Worm (Caenorhabditis elegans) whole organism, mixed stage, embryonic: ENCODE measurements around the gene F54F12.2.

ENCODE experiments used
- blmp-1 ChIP-seq: fragments of 150-350 bp; optimal IDR thresholded peaks from 2 replicates; lab custom pipeline; 2014; ENCODE audit warnings: missing biosample characterization, missing genetic modification characterization
- ces-1 ChIP-seq: fragments of 150-350 bp; optimal IDR thresholded peaks from 2 replicates; lab custom pipeline; 2014; ENCODE audit warnings: missing biosample characterization, missing genetic modification reagents, missing genetic modification characterization
- cnd-1 ChIP-seq: fragments of 200-800 bp; sonication (Bioruptor generic); optimal IDR thresholded peaks from 2 replicates; lab custom pipeline; 2018; ENCODE audit warnings: mild to moderate bottlenecking, missing genetic modification characterization, missing compliant biosample characterization
- elt-1 ChIP-seq: sonication (generic microtip); optimal IDR thresholded peaks from 2 replicates; lab custom pipeline; 2017; ENCODE audit warnings: missing genetic modification characterization, mild to moderate bottlenecking, missing compliant biosample characterization, antibody characterized with exemption, moderate library complexity, borderline replicate concordance; ENCODE audit not compliant: insufficient read depth
- flh-1 ChIP-seq: fragments of 200-800 bp; sonication (Bioruptor generic); optimal IDR thresholded peaks from 2 replicates; lab custom pipeline; 2018; ENCODE audit warnings: mild to moderate bottlenecking, missing genetic modification characterization, moderate library complexity, missing compliant biosample characterization
- ham-2 ChIP-seq: fragments of 200-800 bp; sonication (Bioruptor generic); optimal IDR thresholded peaks from 2 replicates; lab custom pipeline; 2018; ENCODE audit warnings: mild to moderate bottlenecking, missing genetic modification characterization, missing compliant biosample characterization
- lin-13 ChIP-seq: fragments of 150-350 bp; optimal IDR thresholded peaks from 2 replicates; lab custom pipeline; 2014; ENCODE audit warnings: missing biosample characterization, missing genetic modification characterization
- lin-32 ChIP-seq: fragments of 200-800 bp; sonication (Bioruptor generic); optimal IDR thresholded peaks from 2 replicates; lab custom pipeline; 2018; ENCODE audit warnings: mild to moderate bottlenecking, missing genetic modification characterization, missing compliant biosample characterization
- nhr-28 ChIP-seq: fragments of 150-350 bp; optimal IDR thresholded peaks from 2 replicates; lab custom pipeline; 2014; ENCODE audit warnings: missing biosample characterization, missing genetic modification characterization
- nhr-76 ChIP-seq: sonication (generic microtip); optimal IDR thresholded peaks from 2 replicates; lab custom pipeline; 2017; ENCODE audit warnings: missing biosample characterization, missing genetic modification characterization
- snpc-4 ChIP-seq: fragments of 150-350 bp; optimal IDR thresholded peaks from 2 replicates; lab custom pipeline; 2014; ENCODE audit warnings: missing biosample characterization, missing genetic modification characterization
- sptf-1 ChIP-seq: sonication (generic microtip); optimal IDR thresholded peaks from 2 replicates; lab custom pipeline; 2017; ENCODE audit warnings: mild to moderate bottlenecking, missing genetic modification characterization, moderate library complexity, missing compliant biosample characterization
- tbx-8 ChIP-seq: fragments of 200-800 bp; sonication (Bioruptor generic); optimal IDR thresholded peaks from 2 replicates; lab custom pipeline; 2018; ENCODE audit warnings: mild to moderate bottlenecking, missing genetic modification characterization, moderate library complexity, missing compliant biosample characterization
- unc-62 ChIP-seq: fragments of 150-350 bp; optimal IDR thresholded peaks from 2 replicates; lab custom pipeline; 2014; ENCODE audit warnings: missing biosample characterization, missing genetic modification reagents, missing genetic modification characterization

DNA sequence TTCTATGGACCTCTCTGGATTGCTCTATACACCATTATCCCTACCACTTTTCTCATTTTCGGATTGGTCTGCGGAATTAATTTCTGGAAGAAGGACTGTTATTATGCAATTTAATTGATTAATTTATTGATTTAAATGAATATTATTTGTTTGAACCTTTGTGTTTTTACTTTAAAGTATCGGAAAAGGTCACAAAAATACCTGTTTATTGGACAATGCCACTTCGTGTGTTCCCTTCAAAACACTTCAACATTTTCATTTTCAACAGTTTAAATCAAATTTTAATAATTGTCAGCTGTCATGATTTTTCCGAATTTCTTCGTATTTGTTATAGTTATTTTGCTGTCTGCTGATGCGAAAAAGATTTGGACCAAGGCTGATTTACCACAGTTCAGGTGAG lies 48.8 kb upstream of the F54F12.2 start, which contains the start of gene ZK1010.12:
- TF ChIP-seq flh-1 (GFP tag; lab: Kevin White, UChicago) = no peak
- no peak for TF ChIP-seq nhr-28
- TF ChIP-seq blmp-1 (tag; lab: Kevin White, UChicago) = no peak
- TF ChIP-seq ham-2 = no peak
- TF ChIP-seq lin-13 (tag; lab: Kevin White, UChicago) = no peak
- no peak for TF ChIP-seq sptf-1 (tag; lab: Kevin White, UChicago)
- TF ChIP-seq unc-62 (GFP tag; lab: Kevin White, UChicago) = no peak
- TF ChIP-seq nhr-76 = no peak
- no peak for TF ChIP-seq elt-1 (tag; lab: Kevin White, UChicago)
- no peak for TF ChIP-seq cnd-1
- no peak for TF ChIP-seq lin-32 (GFP tag; lab: Kevin White, UChicago)
- TF ChIP-seq tbx-8 (GFP tag; lab: Kevin White, UChicago) = no peak
- no peak for TF ChIP-seq snpc-4
- TF ChIP-seq ces-1 (GFP tag; lab: Kevin White, UChicago) = no peak
